Fruit fly (Drosophila melanogaster) whole organism, embryonic: ENCODE data around the gene CG2865.
A peak's percentile ranks its signal among the peaks of the same experiment; 100 is the strongest.

ENCODE experiments used
- Adf1 ChIP-seq: fragments of 200-800 bp; sonication (Bioruptor generic); IDR thresholded peaks from 2 replicates; pipeline ENCODE4 v1.3.6; 2022; ENCODE audit warnings: missing biosample characterization, missing genetic modification characterization
- BEAF-32 ChIP-seq: fragments of 200-800 bp; sonication (Bioruptor generic); optimal IDR thresholded peaks from 3 replicates; lab custom pipeline; 2017; ENCODE audit warnings: missing biosample characterization, missing genetic modification characterization, mild to moderate bottlenecking, moderate library complexity, missing genetic modification reagents
- Blimp-1 ChIP-seq: fragments of 200-800 bp; sonication (Bioruptor generic); optimal IDR thresholded peaks from 3 replicates; lab custom pipeline; 2018; ENCODE audit warnings: missing biosample characterization, missing genetic modification characterization, mild to moderate bottlenecking, moderate library complexity, missing genetic modification reagents
- CG10147 ChIP-seq: fragments of 200-800 bp; sonication (Bioruptor generic); optimal IDR thresholded peaks from 2 replicates; lab custom pipeline; 2019; ENCODE audit warnings: missing biosample characterization, mild to moderate bottlenecking, missing genetic modification characterization, moderate library complexity
- CG12659 ChIP-seq: fragments of 200-800 bp; sonication (Bioruptor generic); optimal IDR thresholded peaks from 3 replicates; lab custom pipeline; 2017; ENCODE audit warnings: mild to moderate bottlenecking, missing biosample characterization, missing genetic modification reagents, missing genetic modification characterization
- CG13287 ChIP-seq: fragments of 200-800 bp; sonication (Bioruptor generic); IDR thresholded peaks from 2 replicates; pipeline ENCODE4 v1.3.6; 2022; ENCODE audit warnings: missing biosample characterization, missing genetic modification characterization; ENCODE audit not compliant: partially characterized antibody
- CG14860 ChIP-seq: fragments of 200-800 bp; sonication (Bioruptor generic); IDR thresholded peaks from 3 replicates; pipeline ENCODE4 v1.3.6; 2022; ENCODE audit warnings: missing biosample characterization, missing genetic modification characterization; ENCODE audit not compliant: partially characterized antibody
- CG15696 ChIP-seq: fragments of 200-800 bp; sonication (Bioruptor generic); optimal IDR thresholded peaks from 2 replicates; lab custom pipeline; 2019; ENCODE audit warnings: missing biosample characterization, mild to moderate bottlenecking, missing genetic modification characterization, moderate library complexity
- CG16815 ChIP-seq: fragments of 200-800 bp; sonication (Bioruptor generic); optimal IDR thresholded peaks from 3 replicates; lab custom pipeline; 2017; ENCODE audit warnings: missing biosample characterization, mild to moderate bottlenecking, missing genetic modification characterization
- CG17829 ChIP-seq: fragments of 200-800 bp; optimal IDR thresholded peaks from 2 replicates; lab custom pipeline; 2019; ENCODE audit warnings: missing biosample characterization, mild to moderate bottlenecking, missing genetic modification characterization, moderate library complexity
- CG17912 ChIP-seq: fragments of 200-800 bp; sonication (Bioruptor generic); optimal IDR thresholded peaks from 2 replicates; lab custom pipeline; 2018; ENCODE audit warnings: missing biosample characterization, mild to moderate bottlenecking, missing genetic modification characterization
- CG31224 ChIP-seq: fragments of 200-800 bp; sonication (Bioruptor generic); IDR thresholded peaks from 2 replicates; pipeline ENCODE4 v1.3.6; 2022; ENCODE audit warnings: missing biosample characterization, missing genetic modification characterization
- CG4854 ChIP-seq: fragments of 200-800 bp; sonication (Bioruptor generic); optimal IDR thresholded peaks from 2 replicates; lab custom pipeline; 2016; ENCODE audit warnings: missing biosample characterization, missing genetic modification characterization, inconsistent platforms
- CG6765 ChIP-seq: fragments of 200-800 bp; sonication (Bioruptor generic); optimal IDR thresholded peaks from 3 replicates; lab custom pipeline; 2017; ENCODE audit warnings: missing biosample characterization, mild to moderate bottlenecking, missing genetic modification characterization
- CG7786 ChIP-seq: fragments of 200-800 bp; sonication (Bioruptor generic); optimal IDR thresholded peaks from 2 replicates; lab custom pipeline; 2016; ENCODE audit warnings: missing biosample characterization, missing genetic modification characterization
- CG7963 ChIP-seq: fragments of 200-800 bp; sonication (Bioruptor generic); IDR thresholded peaks from 3 replicates; pipeline ENCODE4 v1.3.6; 2022; ENCODE audit warnings: missing biosample characterization, missing genetic modification characterization; ENCODE audit not compliant: partially characterized antibody
- CG8944 ChIP-seq: fragments of 200-800 bp; sonication (Bioruptor generic); optimal IDR thresholded peaks from 3 replicates; lab custom pipeline; 2016; ENCODE audit warnings: missing biosample characterization, missing genetic modification characterization
- CTCF ChIP-seq: fragments of 200-800 bp; sonication (Bioruptor generic); optimal IDR thresholded peaks from 2 replicates; lab custom pipeline; 2017; ENCODE audit warnings: missing biosample characterization, mild to moderate bottlenecking, missing genetic modification characterization, moderate library complexity
- CoRest ChIP-seq: fragments of 200-800 bp; sonication (Bioruptor generic); optimal IDR thresholded peaks from 3 replicates; lab custom pipeline; 2018; ENCODE audit warnings: missing biosample characterization, mild to moderate bottlenecking, missing genetic modification characterization, moderate library complexity
- D19A ChIP-seq: fragments of 200-800 bp; optimal IDR thresholded peaks from 3 replicates; lab custom pipeline; 2019; ENCODE audit warnings: missing biosample characterization, mild to moderate bottlenecking, missing genetic modification characterization, moderate library complexity
- Gsc ChIP-seq: fragments of 200-800 bp; sonication (Bioruptor generic); IDR thresholded peaks from 2 replicates; pipeline ENCODE4 v1.3.6; 2022; ENCODE audit warnings: missing biosample characterization, missing genetic modification characterization
- HLH4C ChIP-seq: fragments of 200-800 bp; sonication (Bioruptor generic); IDR thresholded peaks from 3 replicates; pipeline ENCODE4 v1.3.6; 2022; ENCODE audit warnings: missing biosample characterization, missing genetic modification characterization; ENCODE audit not compliant: partially characterized antibody
- Hmr ChIP-seq: fragments of 200-800 bp; sonication (Bioruptor generic); optimal IDR thresholded peaks from 3 replicates; lab custom pipeline; 2017; ENCODE audit warnings: mild to moderate bottlenecking, missing biosample characterization, missing genetic modification reagents, missing genetic modification characterization
- Mad ChIP-seq: fragments of 200-800 bp; sonication (Bioruptor generic); optimal IDR thresholded peaks from 2 replicates; lab custom pipeline; 2016; ENCODE audit warnings: missing biosample characterization, missing genetic modification characterization
- Myb ChIP-seq: fragments of 200-800 bp; sonication (Bioruptor generic); optimal IDR thresholded peaks from 2 replicates; lab custom pipeline; 2016; ENCODE audit warnings: missing biosample characterization, missing genetic modification characterization
- Oaz ChIP-seq: fragments of 200-800 bp; sonication (Bioruptor generic); IDR thresholded peaks from 2 replicates; pipeline ENCODE4 v1.3.6; 2022; ENCODE audit warnings: missing biosample characterization, missing genetic modification characterization
- Sox102F ChIP-seq: fragments of 200-800 bp; sonication (Bioruptor generic); optimal IDR thresholded peaks from 2 replicates; lab custom pipeline; 2018; ENCODE audit warnings: missing biosample characterization, mild to moderate bottlenecking, missing genetic modification characterization, moderate library complexity
- Stat92E ChIP-seq, 3 experiments: fragments of >200 bp in 2 of 3; fragments of 200-800 bp in 1 of 3; sonication (Bioruptor generic) in 1 of 3; optimal IDR thresholded peaks; 2 replicates each; lab custom pipeline; 2017 to 2019; ENCODE audit warnings: missing biosample characterization in 3 of 3, missing genetic modification characterization in 3 of 3, mild to moderate bottlenecking in 1 of 3, moderate library complexity in 1 of 3
- ac ChIP-seq: fragments of 200-800 bp; sonication (Bioruptor generic); optimal IDR thresholded peaks from 3 replicates; lab custom pipeline; 2017; ENCODE audit warnings: missing biosample characterization, mild to moderate bottlenecking, missing genetic modification characterization
- bbx ChIP-seq: fragments of 200-800 bp; sonication (Bioruptor generic); IDR thresholded peaks from 2 replicates; pipeline ENCODE4 v1.3.6; 2022; ENCODE audit warnings: missing biosample characterization, missing genetic modification characterization; ENCODE audit not compliant: partially characterized antibody
- btn ChIP-seq: fragments of 200-800 bp; sonication (Bioruptor generic); optimal IDR thresholded peaks from 2 replicates; lab custom pipeline; 2016; ENCODE audit warnings: missing biosample characterization, missing genetic modification characterization
- caup ChIP-seq: fragments of 200-800 bp; sonication (Bioruptor generic); optimal IDR thresholded peaks from 3 replicates; lab custom pipeline; 2017; ENCODE audit warnings: missing biosample characterization, mild to moderate bottlenecking, missing genetic modification characterization, moderate library complexity; ENCODE audit not compliant: severe bottlenecking
- chif ChIP-seq, 2 experiments: fragments of 200-800 bp; sonication (Bioruptor generic); optimal IDR thresholded peaks; 3 replicates each; lab custom pipeline; 2016; ENCODE audit warnings: missing biosample characterization in 2 of 2, missing genetic modification characterization in 2 of 2
- dati ChIP-seq: fragments of 200-800 bp; sonication (Bioruptor generic); IDR thresholded peaks from 2 replicates; pipeline ENCODE4 v1.3.6; 2022; ENCODE audit warnings: missing biosample characterization, missing genetic modification characterization
- dm ChIP-seq: fragments of 200-800 bp; sonication (Bioruptor generic); optimal IDR thresholded peaks from 3 replicates; lab custom pipeline; 2016; ENCODE audit warnings: missing biosample characterization, missing genetic modification characterization
- gro ChIP-seq: fragments of 200-800 bp; sonication (Bioruptor generic); optimal IDR thresholded peaks from 2 replicates; lab custom pipeline; 2016; ENCODE audit warnings: missing biosample characterization, missing genetic modification characterization
- ind ChIP-seq: fragments of 200-800 bp; sonication (Bioruptor generic); optimal IDR thresholded peaks from 3 replicates; lab custom pipeline; 2016; ENCODE audit warnings: missing biosample characterization, missing genetic modification characterization
- jumu ChIP-seq: fragments of 200-800 bp; sonication (Bioruptor generic); optimal IDR thresholded peaks from 3 replicates; lab custom pipeline; 2016; ENCODE audit warnings: missing biosample characterization, missing genetic modification characterization
- knrl ChIP-seq: fragments of 200-800 bp; sonication (Bioruptor generic); IDR thresholded peaks from 3 replicates; pipeline ENCODE4 v1.3.6; 2022; ENCODE audit warnings: missing biosample characterization, missing genetic modification characterization; ENCODE audit not compliant: partially characterized antibody
- luna ChIP-seq: fragments of 200-800 bp; sonication (Bioruptor generic); optimal IDR thresholded peaks from 2 replicates; lab custom pipeline; 2016; ENCODE audit warnings: missing biosample characterization, missing genetic modification characterization
- nerfin-1 ChIP-seq: fragments of 200-800 bp; sonication (Bioruptor generic); optimal IDR thresholded peaks from 3 replicates; lab custom pipeline; 2019; ENCODE audit warnings: missing biosample characterization, mild to moderate bottlenecking, missing genetic modification characterization, moderate library complexity
- salm ChIP-seq: fragments of 200-800 bp; sonication (Bioruptor generic); optimal IDR thresholded peaks from 2 replicates; lab custom pipeline; 2018; ENCODE audit warnings: missing biosample characterization, mild to moderate bottlenecking, missing genetic modification characterization
- sens-2 ChIP-seq: fragments of 200-800 bp; sonication (Bioruptor generic); IDR thresholded peaks from 2 replicates; pipeline ENCODE4 v1.3.6; 2022; ENCODE audit warnings: missing biosample characterization, missing genetic modification characterization
- sima ChIP-seq: fragments of 200-800 bp; sonication (Bioruptor generic); optimal IDR thresholded peaks from 2 replicates; lab custom pipeline; 2016; ENCODE audit warnings: missing biosample characterization, missing genetic modification characterization
- ssp ChIP-seq: fragments of 200-800 bp; sonication (Bioruptor generic); IDR thresholded peaks from 2 replicates; pipeline ENCODE4 v1.3.6; 2022; ENCODE audit warnings: missing biosample characterization, missing genetic modification characterization
- stc ChIP-seq: fragments of 200-800 bp; sonication (Bioruptor generic); IDR thresholded peaks from 2 replicates; pipeline ENCODE4 v1.3.6; 2022; ENCODE audit warnings: missing biosample characterization, missing genetic modification characterization
- tll ChIP-seq, 2 experiments: fragments of 200-800 bp in 1 of 2; fragments of >200 bp in 1 of 2; sonication (Bioruptor generic) in 1 of 2; optimal IDR thresholded peaks; 2 replicates each; lab custom pipeline; 2017 to 2019; ENCODE audit warnings: missing biosample characterization in 2 of 2, missing genetic modification characterization in 2 of 2, mild to moderate bottlenecking in 1 of 2, moderate library complexity in 1 of 2
- unpg ChIP-seq: fragments of 200-800 bp; sonication (Bioruptor generic); optimal IDR thresholded peaks from 3 replicates; lab custom pipeline; 2018; ENCODE audit warnings: missing biosample characterization, mild to moderate bottlenecking, missing genetic modification characterization, moderate library complexity

CG2865 gene

dm6 chrX:2293294-2293988 lies at the start of gene CG2865 (continued):
- TF ChIP-seq tll (GFP tag; optimal IDR thresholded peaks at IDR 0.05; lab: Kevin White, UChicago) (peak in 1 of 2 experiments; percentile 62), CTCF (GFP tag; lab: Kevin White, UChicago) (peak; percentile 56), luna (peak; percentile 82), jumu (peak; percentile 87), ac (peak; percentile 77), Hmr (GFP tag; lab: Kevin White, UChicago) (peak; percentile 97), gro (GFP tag; lab: Kevin White, UChicago) (peak; percentile 94), ind (GFP tag; lab: Kevin White, UChicago) (peak; percentile 91), Mad (peak; percentile 58), CG16815 (GFP tag; lab: Kevin White, UChicago) (peak; percentile 88), BEAF-32 (GFP tag; lab: Kevin White, UChicago) (peak; percentile 7), CG7963 (GFP tag; lab: Robert Waterston, UW) (no peak), btn (peak; percentile 68), CG4854 (GFP tag; lab: Kevin White, UChicago) (peak; percentile 73), chif (GFP tag; optimal IDR thresholded peaks at IDR 0.05; lab: Kevin White, UChicago) (peak; percentile 86 to 92), Myb (GFP tag; lab: Kevin White, UChicago) (peak; percentile 82), CG7786 (GFP tag; lab: Kevin White, UChicago) (peak; percentile 91), dati (0 out of 2 replicates have a peak, but pooled peaks have one; percentile 21), bbx (GFP tag; lab: Robert Waterston, UW) (peak; percentile 78), salm (tag; lab: Kevin White, UChicago) (peak; percentile 95), caup (GFP tag; lab: Kevin White, UChicago) (peak; percentile 94), CoRest (tag; lab: Kevin White, UChicago) (peak; percentile 97), CG13287 (GFP tag; lab: Robert Waterston, UW) (peak; percentile 56), Gsc (GFP tag; lab: Robert Waterston, UW) (no peak), CG10147 (GFP tag; lab: Kevin White, UChicago) (peak; percentile 94), CG15696 (peak; percentile 93), CG17912 (GFP tag; lab: Kevin White, UChicago) (peak; percentile 37), nerfin-1 (peak; percentile 96), CG14860 (GFP tag; lab: Robert Waterston, UW) (no peak), HLH4C (GFP tag; lab: Robert Waterston, UW) (no peak), CG17829 (tag; lab: Kevin White, UChicago) (peak; percentile 95), ssp (GFP tag; lab: Robert Waterston, UW) (peak; percentile 61), knrl (GFP tag; lab: Robert Waterston, UW) (peak; percentile 26; the same call in 1 of the 3 replicates), Sox102F (GFP tag; lab: Kevin White, UChicago) (peak; percentile 93), Oaz (GFP tag; lab: Robert Waterston, UW) (peak; percentile 83), CG12659 (peak; percentile 97), CG6765 (peak; percentile 95), unpg (GFP tag; lab: Kevin White, UChicago) (peak; percentile 95), sima (peak; percentile 74), CG8944 (GFP tag; lab: Kevin White, UChicago) (peak; percentile 85), Blimp-1 (GFP tag; lab: Kevin White, UChicago) (peak; percentile 91), Stat92E (GFP tag; optimal IDR thresholded peaks at IDR 0.05; lab: Kevin White, UChicago) (peak in 1 of 3 experiments; percentile 90), D19A (tag; lab: Kevin White, UChicago) (peak; percentile 92), stc (peak; percentile 82), CG31224 (peak; percentile 78), Adf1 (GFP tag; lab: Robert Waterston, UW) (peak; percentile 98), dm (GFP tag; lab: Kevin White, UChicago) (peak; percentile 83), sens-2 (GFP tag; lab: Robert Waterston, UW) (peak; percentile 60)
